Fruit fly (Drosophila melanogaster): Measurements from ENCODE around the gene tal-AA.
A peak's percentile ranks its signal among the peaks of the same experiment; 100 is the strongest.

Gene tal-AA

dm6 chr3R:13793105-13793978 is 19.6 kb upstream of the tal-AA start (continued):
- TF ChIP-seq PHDP (tag; optimal IDR thresholded peaks at IDR 0.05) (peak; percentile 50), ssp (GFP tag; IDR thresholded peaks at IDR 0.05) (no peak), crp (GFP tag; optimal IDR thresholded peaks at IDR 0.05) (no peak), p53 (GFP tag; optimal IDR thresholded peaks at IDR 0.05) (no peak), tap (tag; optimal IDR thresholded peaks at IDR 0.05) (peak; percentile 37), CG14050 (GFP tag; IDR thresholded peaks at IDR 0.05) (no peak), Eip74EF (GFP tag; optimal IDR thresholded peaks at IDR 0.05) (no peak), ato (GFP tag; IDR thresholded peaks at IDR 0.05; ENCODE audit: partially characterized antibody) (no peak), pnt (GFP tag; optimal IDR thresholded peaks at IDR 0.05) (peak; percentile 2), CG2712 (tag; optimal IDR thresholded peaks at IDR 0.05) (peak; percentile 67), CG2875 (GFP tag; optimal IDR thresholded peaks at IDR 0.05) (peak; percentile 13), HLH3B (GFP tag; IDR thresholded peaks at IDR 0.05) (peak; percentile 59), Dad (GFP tag; optimal IDR thresholded peaks at IDR 0.05) (no peak), CG2120 (GFP tag; optimal IDR thresholded peaks at IDR 0.05) (no peak), prd (optimal IDR thresholded peaks at IDR 0.05) (no peak), prd (GFP tag; IDR thresholded peaks at IDR 0.05) (0 out of 3 replicates have a peak, but pooled peaks have one; percentile 19), MESR4 (GFP tag; optimal IDR thresholded peaks at IDR 0.05) (no peak), slbo (GFP tag; IDR thresholded peaks at IDR 0.05) (no peak), dmrt99B (tag; optimal IDR thresholded peaks at IDR 0.05) (peak; percentile 65), Hr78 (GFP tag; optimal IDR thresholded peaks at IDR 0.05) (peak in 1 of 2 experiments; percentile 53), crol (GFP tag; IDR thresholded peaks at IDR 0.05) (peak; percentile 6; the same call in 1 of the 2 replicates), Ada2b (GFP tag; IDR thresholded peaks at IDR 0.05) (no peak), Med (GFP tag) (peak; percentile 52), dmrt11E (tag; optimal IDR thresholded peaks at IDR 0.05) (peak; percentile 27), CG6689 (GFP tag; IDR thresholded peaks at IDR 0.05) (peak; percentile 43; the same call in 1 of the 2 replicates), bsh (GFP tag; optimal IDR thresholded peaks at IDR 0.05) (peak in 1 of 2 experiments; percentile 86), bab2 (GFP tag; optimal IDR thresholded peaks at IDR 0.05) (no peak), stc (GFP tag; IDR thresholded peaks at IDR 0.05) (no peak), Sox102F (GFP tag; optimal IDR thresholded peaks at IDR 0.05) (peak; percentile 77), Mad (GFP tag; optimal IDR thresholded peaks at IDR 0.05) (no peak), lbe (GFP tag; optimal IDR thresholded peaks at IDR 0.05) (no peak), zfh2 (GFP tag; optimal IDR thresholded peaks at IDR 0.05) (no peak), CG17186 (GFP tag; optimal IDR thresholded peaks at IDR 0.05) (no peak), CG11560 (tag; IDR thresholded peaks at IDR 0.05) (no peak), CG8359 (GFP tag; optimal IDR thresholded peaks at IDR 0.05; ENCODE audit: borderline replicate concordance) (no peak), H15 (GFP tag; IDR thresholded peaks at IDR 0.05) (0 out of 3 replicates have a peak, but pooled peaks have one; percentile 40), ATbp (GFP tag; optimal IDR thresholded peaks at IDR 0.05) (peak; percentile 38), nerfin-1 (tag; optimal IDR thresholded peaks at IDR 0.05) (no peak), CG12219 (GFP tag; optimal IDR thresholded peaks at IDR 0.05) (no peak), lmd (GFP tag; IDR thresholded peaks at IDR 0.05) (peak; percentile 35; the same call in 1 of the 2 replicates), Dbx (GFP tag; IDR thresholded peaks at IDR 0.05) (no peak), Abd-B (GFP tag; optimal IDR thresholded peaks at IDR 0.05) (no peak), CG30020 (tag; optimal IDR thresholded peaks at IDR 0.05) (no peak), D (optimal IDR thresholded peaks at IDR 0.05) (no peak), D (GFP tag; optimal IDR thresholded peaks at IDR 0.05) (no peak), CG10209 (GFP tag; optimal IDR thresholded peaks at IDR 0.05) (peak; percentile 25), Rfx (GFP tag; IDR thresholded peaks at IDR 0.05) (no peak), CG17328 (GFP tag; IDR thresholded peaks at IDR 0.05) (peak; percentile 53; the same call in 1 of the 2 replicates)
